Worm (Caenorhabditis elegans): ENCODE results near the gene F13E9.16.

Gene F13E9.16

DNA sequence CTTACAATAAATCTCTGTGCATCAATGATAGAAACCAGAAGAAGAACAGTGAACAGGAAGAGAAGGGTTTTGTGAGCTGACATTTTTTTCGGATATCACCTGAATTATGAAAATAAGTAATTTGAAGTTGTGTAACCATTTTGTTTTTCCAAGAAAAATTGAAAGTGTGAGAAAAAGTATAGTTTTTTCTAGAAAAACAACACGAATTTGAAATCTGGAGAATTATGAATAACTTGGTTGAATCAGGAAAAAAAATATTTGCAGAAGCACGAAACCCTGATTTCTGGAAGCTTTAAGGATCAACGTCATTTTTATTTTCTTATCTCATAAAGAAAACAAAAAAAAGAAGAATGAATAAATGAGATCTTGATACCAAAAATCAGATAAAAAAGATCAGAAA, 12.7 kb downstream of the F13E9.16 start, which contains the start of gene F13E9.12:
Gene F13E9.12 (minus strand): TSS at position 101 of the 400 bp plus-strand sequence.
- no peak for TF ChIP-seq elt-3 (tag; optimal IDR thresholded peaks at IDR 0.05)
- peak; percentile 35 for TF ChIP-seq elt-1 (tag; optimal IDR thresholded peaks at IDR 0.05)
- TF ChIP-seq ceh-82 (tag; optimal IDR thresholded peaks at IDR 0.05), result no peak

DNA sequence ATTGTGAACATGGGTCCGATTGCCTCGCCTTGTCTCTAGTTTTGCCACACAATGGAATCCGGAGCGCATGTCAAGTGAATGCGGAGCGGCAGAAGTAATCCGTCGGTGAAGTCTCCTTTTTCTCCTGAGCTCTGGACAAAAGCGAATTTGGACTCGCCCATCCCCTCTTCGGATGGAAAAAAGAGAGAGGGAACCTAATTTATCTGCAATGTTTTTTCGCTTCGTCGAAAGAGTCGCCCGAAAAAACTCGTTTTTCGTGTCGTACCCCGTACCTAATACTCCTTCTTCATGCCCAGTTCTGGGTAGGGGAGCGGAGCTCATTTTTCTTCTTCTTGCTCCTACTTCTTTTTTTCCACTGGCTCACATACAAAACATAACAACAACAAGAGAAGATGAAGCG, 17.0 kb downstream of the F13E9.16 start:
- TF ChIP-seq ceh-82 (tag; optimal IDR thresholded peaks at IDR 0.05) (no peak), fkh-2 (tag; optimal IDR thresholded peaks at IDR 0.05) (no peak), sea-2 (GFP tag; optimal IDR thresholded peaks at IDR 0.05) (no peak), fkh-10 (GFP tag; optimal IDR thresholded peaks at IDR 0.05) (no peak), lsy-12 (tag; optimal IDR thresholded peaks at IDR 0.05) (no peak), egl-5 (tag; optimal IDR thresholded peaks at IDR 0.05) (no peak), ceh-16 (tag; optimal IDR thresholded peaks at IDR 0.05) (no peak), unc-39 (tag; optimal IDR thresholded peaks at IDR 0.05) (no peak)

DNA sequence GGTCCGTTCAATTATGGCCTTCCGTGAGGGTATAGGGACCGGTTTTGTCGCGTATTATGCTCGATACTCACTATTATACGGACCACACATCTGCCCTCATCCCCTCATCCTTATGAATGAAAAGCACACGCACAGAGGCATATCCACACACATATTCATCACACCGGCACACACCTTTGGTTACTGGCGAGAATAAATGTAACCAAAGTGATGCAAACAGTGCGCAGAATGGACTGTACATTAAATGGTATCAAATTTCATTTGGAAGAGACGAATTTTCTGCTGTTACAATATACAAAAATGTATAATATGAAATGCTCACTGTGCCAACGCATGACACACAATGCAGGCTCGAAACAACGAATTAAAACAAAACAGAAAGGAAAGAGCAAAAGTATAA, 17.5 kb downstream of the F13E9.16 start:
- TF ChIP-seq nhr-25 (tag; optimal IDR thresholded peaks at IDR 0.05), result no peak
- TF ChIP-seq skn-1 (tag; optimal IDR thresholded peaks at IDR 0.05), result no peak
- TF ChIP-seq unc-39 (tag; optimal IDR thresholded peaks at IDR 0.05), result no peak
- TF ChIP-seq nfya-1 (tag; optimal IDR thresholded peaks at IDR 0.05; ENCODE audit: insufficient read depth), result no peak
- TF ChIP-seq lin-15B (tag; optimal IDR thresholded peaks at IDR 0.05), result no peak
- TF ChIP-seq ZK546.5 (tag; optimal IDR thresholded peaks at IDR 0.05), result no peak
- no peak for TF ChIP-seq ceh-9 (tag; optimal IDR thresholded peaks at IDR 0.05)
- no peak for TF ChIP-seq nhr-76 (tag; optimal IDR thresholded peaks at IDR 0.05)
- no peak for TF ChIP-seq lin-39 (tag; optimal IDR thresholded peaks at IDR 0.05)
- no peak for TF ChIP-seq ceh-82 (tag; optimal IDR thresholded peaks at IDR 0.05)
- TF ChIP-seq mml-1 (tag; optimal IDR thresholded peaks at IDR 0.05), result no peak
- TF ChIP-seq pqm-1 (tag; optimal IDR thresholded peaks at IDR 0.05), result no peak
- no peak for TF ChIP-seq elt-2 (tag; optimal IDR thresholded peaks at IDR 0.05)
- TF ChIP-seq nhr-43 (tag; optimal IDR thresholded peaks at IDR 0.05; ENCODE audit: poor library complexity, severe bottlenecking), result no peak
- no peak for TF ChIP-seq ceh-28 (tag; optimal IDR thresholded peaks at IDR 0.05)
- no peak for TF ChIP-seq ztf-11 (tag; optimal IDR thresholded peaks at IDR 0.05)
- TF ChIP-seq nhr-77 (tag; optimal IDR thresholded peaks at IDR 0.05), result no peak

DNA sequence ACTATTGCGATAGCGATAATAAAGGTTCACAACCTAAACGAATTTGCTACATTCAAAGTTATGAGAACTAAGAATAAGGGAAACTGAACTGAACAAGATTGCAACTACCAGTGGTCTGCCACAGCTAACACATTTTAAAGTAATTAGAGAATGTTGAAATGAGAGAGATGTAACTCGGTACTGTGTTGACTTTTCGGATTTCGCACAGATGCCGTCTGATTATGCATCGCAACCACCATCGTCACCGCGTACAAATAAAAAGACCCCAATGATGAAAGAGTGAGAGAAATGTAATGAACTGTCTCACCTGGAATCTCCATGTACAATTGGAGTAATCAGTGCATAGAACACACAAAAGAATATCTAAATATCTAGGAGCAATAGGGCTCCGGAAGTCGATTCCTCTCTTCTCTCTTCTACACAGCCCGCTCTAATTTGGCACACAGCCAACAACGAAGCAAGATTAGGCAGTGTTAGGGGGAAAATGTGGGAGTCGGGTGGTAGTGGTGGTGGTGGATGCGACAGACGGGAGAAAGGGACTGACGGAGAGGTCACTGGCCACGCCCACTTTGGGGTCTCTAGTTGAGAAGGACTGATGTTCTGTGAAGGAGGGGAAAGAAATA, 18.4 kb downstream of the F13E9.16 start, which contains the start of gene F13E9.11:
Gene F13E9.11 (minus strand): TSS at position 507 of the 623 bp plus-strand sequence.
- TF ChIP-seq nfya-1 (tag; optimal IDR thresholded peaks at IDR 0.05; ENCODE audit: insufficient read depth) (peak; percentile 35), nhr-25 (tag; optimal IDR thresholded peaks at IDR 0.05) (no peak), hmg-11 (tag; optimal IDR thresholded peaks at IDR 0.05) (peak; percentile 8), pqm-1 (tag; optimal IDR thresholded peaks at IDR 0.05) (no peak)

DNA sequence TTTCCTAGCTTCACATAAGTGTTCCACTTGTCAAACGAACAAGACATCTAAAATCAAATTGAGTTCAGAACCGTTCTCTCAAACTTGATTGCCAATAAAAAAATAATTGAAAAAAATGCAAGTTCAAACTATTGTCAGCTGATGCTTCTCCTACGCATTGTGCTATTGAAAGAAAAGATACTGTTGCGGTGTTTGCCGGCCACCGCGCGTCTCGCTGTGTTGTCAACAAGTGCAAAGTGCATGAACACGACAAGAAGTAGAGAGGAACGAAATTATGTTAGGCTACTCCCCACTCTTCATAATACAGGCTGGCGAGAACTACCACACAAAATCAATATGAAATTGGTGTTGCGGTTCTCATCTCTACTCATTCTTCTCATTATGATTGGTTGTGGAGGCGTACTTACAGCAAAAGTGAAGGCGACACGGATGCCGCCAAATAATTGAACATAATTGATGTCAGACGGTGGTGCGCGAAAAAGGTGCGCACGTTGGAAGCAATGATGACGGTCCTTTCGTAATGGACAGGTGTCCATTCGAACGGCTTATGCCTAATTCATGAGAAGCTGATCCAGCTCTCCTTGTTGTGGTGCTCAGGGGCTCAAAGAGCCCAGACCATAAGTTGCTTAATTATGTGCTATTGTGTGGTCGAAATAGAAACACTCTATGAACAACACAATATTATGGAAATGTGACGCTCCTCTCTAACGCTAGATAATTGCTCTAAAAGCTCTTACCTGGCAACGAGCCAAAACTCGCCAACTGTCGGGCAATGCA, 19.6 kb downstream of the F13E9.16 start:
- TF ChIP-seq unc-62 (GFP tag; optimal IDR thresholded peaks at IDR 0.05) (no peak), pha-4 (tag; optimal IDR thresholded peaks at IDR 0.05) (peak; percentile 68), ztf-4 (tag; optimal IDR thresholded peaks at IDR 0.05) (no peak), tbx-2 (tag; optimal IDR thresholded peaks at IDR 0.05) (no peak), nhr-237 (tag; optimal IDR thresholded peaks at IDR 0.05) (no peak), fos-1 (tag; optimal IDR thresholded peaks at IDR 0.05) (no peak), egl-27 (tag; optimal IDR thresholded peaks at IDR 0.05) (no peak)

Data from whole organism, L3 larva.